Worm (Caenorhabditis elegans) whole organism, midembryonic: ENCODE results near the gene B0507.3.

Experiments
- T22C8.4 ChIP-seq: fragments of 200-800 bp; sonication (Bioruptor generic); IDR thresholded peaks from 2 replicates; pipeline ENCODE4 v1.3.6; 2022; ENCODE audit warnings: missing genetic modification characterization, missing compliant biosample characterization
- cog-1 ChIP-seq: sonication (generic microtip); optimal IDR thresholded peaks from 2 replicates; lab custom pipeline; 2016; ENCODE audit warnings: missing genetic modification characterization, missing compliant biosample characterization
- flt-1 ChIP-seq: fragments of 200-800 bp; sonication (Bioruptor generic); IDR thresholded peaks from 2 replicates; pipeline ENCODE4 v1.3.6; 2022; ENCODE audit warnings: missing genetic modification characterization, missing compliant biosample characterization
- klf-2 ChIP-seq: fragments of 200-800 bp; sonication (Bioruptor generic); conservative IDR thresholded peaks from 2 replicates; pipeline ENCODE4 v1.3.6; 2022; ENCODE audit warnings: missing genetic modification reagents, missing genetic modification characterization, missing compliant biosample characterization
- med-1 ChIP-seq: sonication (generic microtip); optimal IDR thresholded peaks from 2 replicates; lab custom pipeline; 2017; ENCODE audit warnings: missing genetic modification characterization, mild to moderate bottlenecking, missing compliant biosample characterization, antibody characterized with exemption, missing genetic modification reagents; ENCODE audit not compliant: insufficient read depth
- ref-1 ChIP-seq: fragments of 200-800 bp; sonication (Bioruptor generic); conservative IDR thresholded peaks from 2 replicates; pipeline ENCODE4 v1.3.6; 2022; ENCODE audit warnings: missing genetic modification reagents, missing genetic modification characterization, missing compliant biosample characterization
- tab-1 ChIP-seq: fragments of 200-800 bp; sonication (Bioruptor generic); IDR thresholded peaks from 2 replicates; pipeline ENCODE4 v1.3.6; 2022; ENCODE audit warnings: missing genetic modification characterization, missing compliant biosample characterization
- ztf-23 ChIP-seq: fragments of 200-800 bp; sonication (Bioruptor generic); IDR thresholded peaks from 2 replicates; pipeline ENCODE4 v1.3.6; 2022; ENCODE audit warnings: missing genetic modification reagents, missing genetic modification characterization, missing compliant biosample characterization
- ztf-29 ChIP-seq: fragments of 200-800 bp; sonication (Bioruptor generic); IDR thresholded peaks from 2 replicates; pipeline ENCODE4 v1.3.6; 2022; ENCODE audit warnings: missing genetic modification reagents, missing genetic modification characterization, missing compliant biosample characterization

B0507.3 gene

DNA sequence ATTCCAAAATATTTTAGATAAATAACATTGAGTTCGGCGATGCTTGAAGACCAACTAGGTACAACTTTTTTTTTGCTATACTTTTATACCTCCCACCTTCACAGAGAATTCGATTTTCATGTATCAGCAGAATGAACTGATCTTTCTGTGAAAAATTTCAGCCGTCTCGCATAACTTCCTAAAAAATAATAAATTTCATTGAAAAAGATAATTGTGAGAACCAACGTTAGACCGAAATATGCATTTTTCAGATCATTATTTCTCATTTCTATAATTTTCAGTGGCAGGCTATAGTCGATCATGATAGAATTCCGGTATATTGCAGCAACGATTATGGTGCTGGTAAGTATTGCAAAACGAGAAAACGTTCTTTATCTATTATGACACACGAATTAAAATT is 2.9 kb downstream of the B0507.3 start, which contains the start of gene srx-115:
Gene srx-115 (plus strand): TSS at position 301 of the 400 bp plus-strand sequence.
- no peak for TF ChIP-seq T22C8.4
- TF ChIP-seq klf-2 (GFP tag; lab: Robert Waterston, UW) = no peak
- no peak for TF ChIP-seq tab-1 (GFP tag; lab: Robert Waterston, UW)
- no peak for TF ChIP-seq ref-1 (GFP tag; lab: Robert Waterston, UW)
- no peak for TF ChIP-seq cog-1 (tag; lab: Kevin White, UChicago)
- TF ChIP-seq ztf-23 = no peak
- TF ChIP-seq flt-1 = no peak
- no peak for TF ChIP-seq med-1 (GFP tag; lab: Kevin White, UChicago)
- no peak for TF ChIP-seq ztf-29

DNA sequence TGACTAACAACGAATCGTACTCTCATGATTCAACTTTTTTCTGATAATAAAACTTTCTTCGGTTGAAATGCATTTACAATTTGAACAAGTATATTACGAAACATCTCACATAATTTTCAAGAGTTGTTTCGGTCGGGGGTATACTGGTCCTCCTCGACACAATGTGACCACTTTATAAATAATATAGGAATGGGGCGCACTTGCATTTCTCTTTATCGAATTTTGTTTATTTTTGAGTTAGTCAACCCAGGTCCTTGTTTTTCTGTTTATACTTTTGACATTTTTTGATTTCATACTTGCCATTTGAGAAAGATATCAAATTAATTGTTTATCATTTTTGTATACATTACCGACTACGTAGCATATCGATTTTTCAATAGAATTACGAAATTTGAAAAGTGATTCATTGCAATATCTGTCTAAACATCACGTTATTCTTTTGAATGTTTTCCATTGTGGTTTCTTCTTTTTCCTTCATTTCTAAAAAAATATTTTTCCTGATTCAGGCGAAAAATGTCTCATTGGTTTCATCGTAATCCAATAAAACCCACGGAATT is 5.2 kb downstream of the B0507.3 start, which contains the start of gene B0507.2:
Gene B0507.2 (plus strand): TSS at position 507 of the 557 bp plus-strand sequence.
- TF ChIP-seq flt-1 (no peak), med-1 (GFP tag; lab: Kevin White, UChicago) (no peak), ztf-29 (no peak)

DNA sequence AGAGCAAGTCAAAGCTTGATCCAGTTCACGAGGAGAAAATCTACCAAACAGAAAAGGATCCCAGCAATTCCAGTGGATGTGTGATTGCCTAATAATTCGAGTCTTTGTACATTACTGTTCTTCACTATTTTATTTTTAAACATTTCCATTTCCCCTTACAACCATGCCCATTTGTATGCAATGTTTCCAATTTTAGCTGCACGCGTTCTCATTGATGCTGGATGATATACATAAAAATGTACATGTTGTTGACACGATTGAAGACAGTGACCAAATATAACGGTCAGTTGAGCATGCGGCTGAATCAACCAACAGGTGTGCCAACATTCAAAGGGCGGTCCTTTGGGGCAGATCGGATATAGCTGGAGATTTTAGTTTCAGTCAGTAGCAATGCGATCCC is 7.6 kb downstream of the B0507.3 start, which contains the start of gene B0507.1:
Gene B0507.1 (plus strand): TSS at position 301 of the 400 bp plus-strand sequence.
- TF ChIP-seq med-1 (GFP tag; lab: Kevin White, UChicago) (no peak), tab-1 (GFP tag; lab: Robert Waterston, UW) (no peak), cog-1 (tag; lab: Kevin White, UChicago) (no peak), klf-2 (GFP tag; lab: Robert Waterston, UW) (no peak), flt-1 (no peak), ztf-29 (no peak), ztf-23 (no peak), ref-1 (GFP tag; lab: Robert Waterston, UW) (no peak), T22C8.4 (no peak)

DNA sequence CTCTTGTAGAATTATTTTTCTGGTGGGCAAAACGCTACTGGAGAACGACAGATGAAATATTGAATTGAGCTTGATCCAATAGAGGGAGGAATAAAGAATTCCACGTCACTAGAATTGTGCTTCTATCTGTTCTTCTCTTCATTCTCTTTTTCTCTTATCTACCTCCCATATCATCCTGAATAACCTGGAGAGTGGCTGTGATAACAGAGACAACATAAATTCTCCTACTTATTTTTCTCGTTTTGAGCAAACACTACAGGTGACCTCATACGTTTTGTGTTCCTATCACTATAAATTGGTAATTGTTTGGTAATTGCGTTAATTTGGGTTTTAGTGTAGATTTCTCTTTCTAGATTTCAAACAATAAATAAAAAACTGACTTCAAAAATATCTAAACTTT is 12.5 kb downstream of the B0507.3 start:
- TF ChIP-seq ztf-29 = no peak
- TF ChIP-seq tab-1 (GFP tag; lab: Robert Waterston, UW) = no peak
- no peak for TF ChIP-seq klf-2 (GFP tag; lab: Robert Waterston, UW)

DNA sequence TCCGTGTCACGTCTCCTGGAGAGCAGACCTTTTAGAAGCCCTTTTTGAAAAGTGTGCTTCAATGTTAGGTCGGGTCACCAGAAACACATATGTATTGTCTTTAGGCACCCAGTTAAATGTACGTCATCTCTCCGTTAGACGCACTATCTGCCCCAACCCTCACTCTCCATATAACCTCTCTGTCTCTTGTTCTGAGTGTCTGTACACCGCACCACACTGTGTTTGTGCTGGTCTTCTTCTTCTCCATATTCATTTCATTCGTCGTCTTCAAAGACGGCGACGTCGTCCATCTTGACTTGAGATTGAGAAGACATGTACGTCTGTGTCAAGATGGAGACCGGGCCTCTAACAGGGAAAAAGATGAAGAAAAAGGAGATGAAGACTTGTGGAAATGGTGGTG is 13.4 kb downstream of the B0507.3 start:
- TF ChIP-seq cog-1 (tag; lab: Kevin White, UChicago) (no peak), ztf-23 (no peak), ztf-29 (no peak), flt-1 (no peak), med-1 (GFP tag; lab: Kevin White, UChicago) (no peak), tab-1 (GFP tag; lab: Robert Waterston, UW) (no peak), T22C8.4 (no peak), ref-1 (GFP tag; lab: Robert Waterston, UW) (no peak), klf-2 (GFP tag; lab: Robert Waterston, UW) (no peak)

DNA sequence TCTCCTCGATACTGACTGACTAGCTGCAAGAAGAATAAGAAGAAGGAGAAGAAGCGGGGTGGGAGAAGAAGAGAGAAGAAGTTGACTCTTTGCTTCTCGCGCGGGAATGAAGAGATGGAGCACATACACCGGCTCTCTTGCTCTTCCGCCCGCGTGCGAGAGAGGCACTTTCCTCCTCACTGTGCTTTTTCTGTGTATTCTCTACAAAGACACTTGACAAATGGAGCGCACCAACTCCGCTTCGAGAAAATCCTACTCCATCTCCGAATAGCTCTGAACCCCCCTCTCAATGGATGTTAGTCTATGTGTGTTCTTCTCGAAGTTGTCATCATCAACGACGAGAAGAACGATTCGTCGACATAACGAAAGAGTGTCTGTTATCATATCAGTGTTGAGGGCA is 15.8 kb downstream of the B0507.3 start:
- no peak for TF ChIP-seq tab-1 (GFP tag; lab: Robert Waterston, UW)
- TF ChIP-seq med-1 (GFP tag; lab: Kevin White, UChicago) = no peak

DNA sequence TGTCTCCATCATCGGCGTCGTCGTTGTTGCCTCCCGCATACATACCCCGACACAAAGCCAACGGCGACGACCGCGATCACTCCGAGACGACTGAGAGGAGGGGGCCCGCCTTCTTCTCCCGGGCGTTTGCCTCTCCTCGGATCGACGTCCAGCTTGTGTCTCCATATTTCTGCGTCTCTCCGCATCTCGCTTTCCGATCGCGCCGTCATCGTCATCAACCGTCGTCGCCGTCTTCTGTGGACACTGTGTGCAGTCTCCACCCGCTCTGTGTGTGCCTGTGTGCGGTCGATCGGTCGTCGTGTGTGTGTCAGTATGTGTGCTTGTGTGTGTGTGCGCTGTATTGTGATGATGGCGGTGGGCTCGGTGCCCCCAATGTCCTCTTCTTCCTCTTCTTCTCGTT is 16.8 kb downstream of the B0507.3 start:
- TF ChIP-seq T22C8.4 (no peak), ztf-29 (peak; percentile 75), ztf-23 (peak; percentile 60), ref-1 (GFP tag; lab: Robert Waterston, UW) (no peak), tab-1 (GFP tag; lab: Robert Waterston, UW) (peak; percentile 70; the same call in 1 of the 2 replicates), med-1 (GFP tag; lab: Kevin White, UChicago) (no peak), cog-1 (tag; lab: Kevin White, UChicago) (peak; percentile 27), flt-1 (peak; percentile 73)

DNA sequence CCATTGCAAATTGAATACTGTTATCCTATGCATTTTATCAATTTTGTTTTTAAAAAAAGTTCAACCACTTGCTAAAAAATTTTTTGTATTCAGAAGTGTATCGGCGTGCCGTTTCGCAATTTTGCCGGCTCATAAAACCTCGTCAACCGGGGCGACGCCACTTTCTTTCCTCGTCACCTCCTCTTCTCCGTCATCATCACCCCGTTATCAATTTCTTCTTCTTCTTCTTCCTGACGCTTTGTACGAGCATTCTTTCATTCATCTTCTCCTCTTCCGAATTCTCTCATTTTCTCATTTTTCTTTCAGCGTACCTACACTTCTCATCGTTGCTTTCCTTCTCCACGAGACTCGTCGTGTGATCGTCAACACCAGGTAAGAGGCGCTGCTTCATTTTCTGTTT is 17.5 kb downstream of the B0507.3 start, which contains the start of gene sup-37:
Gene sup-37 (plus strand): TSS at position 301 of the 400 bp plus-strand sequence.
- TF ChIP-seq ztf-23 = no peak
- no peak for TF ChIP-seq klf-2 (GFP tag; lab: Robert Waterston, UW)
- TF ChIP-seq T22C8.4 = no peak
- no peak for TF ChIP-seq flt-1
- TF ChIP-seq cog-1 (tag; lab: Kevin White, UChicago) = no peak

DNA sequence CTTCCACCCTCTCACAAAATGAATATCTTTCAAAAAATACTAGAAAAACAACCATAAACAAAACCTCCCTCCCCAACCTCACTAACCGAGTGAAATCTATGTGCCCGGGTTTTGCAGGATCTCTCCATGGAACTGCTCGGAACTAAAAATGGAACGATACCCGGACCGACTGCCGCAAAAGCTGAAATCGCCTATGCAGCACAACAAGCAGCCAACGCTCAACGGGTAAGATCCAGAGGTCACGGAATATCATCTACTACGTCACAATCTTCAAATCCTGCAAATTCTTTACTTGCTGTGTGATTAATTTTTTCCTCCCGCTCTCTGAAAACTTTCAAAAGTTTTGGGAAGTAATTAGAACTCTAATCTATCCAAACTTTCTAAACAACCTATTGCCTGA is 20.6 kb downstream of the B0507.3 start:
- TF ChIP-seq flt-1 (no peak), cog-1 (tag; lab: Kevin White, UChicago) (no peak)

DNA sequence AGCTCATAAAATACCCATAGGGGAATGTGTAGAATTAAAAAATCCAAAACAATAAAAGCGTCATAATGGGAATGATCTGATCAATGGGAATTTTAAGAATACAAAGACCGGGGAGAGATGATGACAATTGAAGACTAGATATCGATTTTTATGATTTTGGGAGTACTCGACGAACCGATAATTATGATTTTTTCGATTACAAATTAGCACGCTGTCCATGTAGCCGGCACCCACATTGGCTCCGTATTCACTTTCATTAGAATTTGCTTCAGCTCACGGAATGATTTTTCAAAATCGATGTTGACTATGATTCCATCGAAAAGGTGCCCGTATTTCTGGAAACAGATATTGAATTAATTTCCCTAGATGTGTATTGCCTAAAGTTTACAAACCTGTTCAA is 24.1 kb downstream of the B0507.3 start:
- TF ChIP-seq flt-1 = no peak
- no peak for TF ChIP-seq ztf-23
- no peak for TF ChIP-seq ref-1 (GFP tag; lab: Robert Waterston, UW)
- TF ChIP-seq T22C8.4 = peak; percentile 51

DNA sequence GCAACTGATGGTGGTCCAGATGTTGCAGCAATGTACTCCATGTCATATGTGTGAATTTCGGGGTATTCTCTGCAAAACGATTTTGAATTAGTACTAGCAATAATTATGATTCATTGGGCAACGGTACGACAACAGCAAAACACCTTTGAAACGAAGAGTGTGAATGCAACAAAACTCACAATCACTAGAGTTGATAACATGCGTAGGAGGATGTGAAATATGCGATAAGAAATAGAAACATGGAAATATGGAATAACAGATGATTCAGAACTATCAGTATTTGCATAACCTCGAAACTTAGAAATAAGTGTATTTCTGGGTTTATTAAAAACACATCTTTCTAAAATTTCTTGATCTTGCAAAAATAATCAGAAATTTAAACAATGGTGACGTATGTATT is 26.8 kb downstream of the B0507.3 start:
- TF ChIP-seq ztf-23 = no peak
- TF ChIP-seq med-1 (GFP tag; lab: Kevin White, UChicago) = no peak
- no peak for TF ChIP-seq cog-1 (tag; lab: Kevin White, UChicago)
- no peak for TF ChIP-seq klf-2 (GFP tag; lab: Robert Waterston, UW)
- no peak for TF ChIP-seq tab-1 (GFP tag; lab: Robert Waterston, UW)
